Fruit fly (Drosophila melanogaster) whole organism, prepupa: ENCODE data around the gene CG43307.

ENCODE experiments used
- CG10631 ChIP-seq: fragments of 200-800 bp; sonication (Bioruptor generic); optimal IDR thresholded peaks from 2 replicates; lab custom pipeline; 2016; ENCODE audit warnings: missing biosample characterization, missing genetic modification characterization
- CG10669 ChIP-seq: fragments of 200-800 bp; sonication (Bioruptor generic); optimal IDR thresholded peaks from 3 replicates; lab custom pipeline; 2018; ENCODE audit warnings: missing biosample characterization, mild to moderate bottlenecking, missing genetic modification characterization, moderate library complexity
- CG11902 ChIP-seq: fragments of 200-800 bp; sonication (Bioruptor generic); optimal IDR thresholded peaks from 3 replicates; lab custom pipeline; 2016; ENCODE audit warnings: missing biosample characterization, missing genetic modification characterization
- CG1621 ChIP-seq: fragments of 200-800 bp; sonication (Bioruptor generic); optimal IDR thresholded peaks from 3 replicates; lab custom pipeline; 2018; ENCODE audit warnings: missing biosample characterization, mild to moderate bottlenecking, missing genetic modification characterization
- CG16779 ChIP-seq: fragments of 200-800 bp; sonication (Bioruptor generic); optimal IDR thresholded peaks from 3 replicates; lab custom pipeline; 2017; ENCODE audit warnings: missing biosample characterization, mild to moderate bottlenecking, missing genetic modification characterization
- CG31627 ChIP-seq: fragments of 200-800 bp; sonication (Bioruptor generic); optimal IDR thresholded peaks from 3 replicates; lab custom pipeline; 2016; ENCODE audit warnings: missing biosample characterization, missing genetic modification characterization
- CG32006 ChIP-seq: fragments of 200-800 bp; sonication (Bioruptor generic); optimal IDR thresholded peaks from 3 replicates; lab custom pipeline; 2017; ENCODE audit warnings: missing biosample characterization, mild to moderate bottlenecking, missing genetic modification characterization
- CG3919 ChIP-seq: fragments of 200-800 bp; sonication (Bioruptor generic); optimal IDR thresholded peaks from 3 replicates; lab custom pipeline; 2016; ENCODE audit warnings: missing biosample characterization, missing genetic modification characterization
- CG6163 ChIP-seq: fragments of 200-800 bp; sonication (Bioruptor generic); IDR thresholded peaks from 3 replicates; pipeline ENCODE4 v1.3.6; 2022; ENCODE audit warnings: missing biosample characterization, missing genetic modification characterization
- CG6276 ChIP-seq: fragments of 200-800 bp; sonication (Bioruptor generic); optimal IDR thresholded peaks from 2 replicates; lab custom pipeline; 2017; ENCODE audit warnings: missing biosample characterization, mild to moderate bottlenecking, missing genetic modification characterization
- CG6792 ChIP-seq: fragments of 200-800 bp; sonication (Bioruptor generic); optimal IDR thresholded peaks from 3 replicates; lab custom pipeline; 2016; ENCODE audit warnings: missing biosample characterization, missing genetic modification characterization
- CG6808 ChIP-seq: fragments of 200-800 bp; sonication (Bioruptor generic); optimal IDR thresholded peaks from 3 replicates; lab custom pipeline; 2017; ENCODE audit warnings: missing biosample characterization, missing genetic modification characterization, mild to moderate bottlenecking, moderate library complexity, missing genetic modification reagents
- CG6854 ChIP-seq: fragments of 200-800 bp; sonication (Bioruptor generic); optimal IDR thresholded peaks from 2 replicates; lab custom pipeline; 2017; ENCODE audit warnings: missing biosample characterization, mild to moderate bottlenecking, missing genetic modification characterization
- CG7368 ChIP-seq: fragments of 200-800 bp; sonication (Bioruptor generic); optimal IDR thresholded peaks from 3 replicates; lab custom pipeline; 2016; ENCODE audit warnings: missing biosample characterization, missing genetic modification characterization
- CG8119 ChIP-seq: fragments of 200-800 bp; sonication (Bioruptor generic); IDR thresholded peaks from 3 replicates; pipeline ENCODE4 v1.3.6; 2022; ENCODE audit warnings: missing biosample characterization, missing genetic modification characterization
- CG8319 ChIP-seq: fragments of 200-800 bp; sonication (Bioruptor generic); optimal IDR thresholded peaks from 3 replicates; lab custom pipeline; 2016; ENCODE audit warnings: missing biosample characterization, missing genetic modification characterization
- Eip78C ChIP-seq: fragments of 200-800 bp; sonication (Bioruptor generic); peaks from one replicate; lab custom pipeline; 2016; ENCODE audit warnings: missing biosample characterization, missing genetic modification characterization
- Ets96B ChIP-seq: fragments of 200-800 bp; optimal IDR thresholded peaks from 2 replicates; lab custom pipeline; 2019; ENCODE audit warnings: missing biosample characterization, mild to moderate bottlenecking, missing genetic modification characterization, moderate library complexity
- Gug ChIP-seq: fragments of 200-800 bp; sonication (Bioruptor generic); IDR thresholded peaks from 2 replicates; pipeline ENCODE4 v1.3.6; 2022; ENCODE audit warnings: missing biosample characterization, missing genetic modification characterization
- Hr39 ChIP-seq: fragments of 200-800 bp; sonication (Bioruptor generic); optimal IDR thresholded peaks from 2 replicates; lab custom pipeline; 2016; ENCODE audit warnings: missing biosample characterization, missing genetic modification characterization
- OdsH ChIP-seq: fragments of 200-800 bp; sonication (Bioruptor generic); optimal IDR thresholded peaks from 3 replicates; lab custom pipeline; 2016; ENCODE audit warnings: missing biosample characterization, missing genetic modification characterization
- Sox102F ChIP-seq: fragments of 200-800 bp; sonication (Bioruptor generic); optimal IDR thresholded peaks from 2 replicates; lab custom pipeline; 2016; ENCODE audit warnings: missing biosample characterization, mild to moderate bottlenecking, missing genetic modification characterization
- Sox14 ChIP-seq: fragments of 200-800 bp; sonication (Bioruptor generic); optimal IDR thresholded peaks from 3 replicates; lab custom pipeline; 2016; ENCODE audit warnings: missing biosample characterization, missing genetic modification characterization
- achi ChIP-seq: fragments of 200-800 bp; sonication (Bioruptor generic); optimal IDR thresholded peaks from 3 replicates; lab custom pipeline; 2016; ENCODE audit warnings: missing biosample characterization, missing genetic modification characterization
- cyc ChIP-seq: fragments of 200-800 bp; sonication (Bioruptor generic); optimal IDR thresholded peaks from 3 replicates; lab custom pipeline; 2016; ENCODE audit warnings: missing biosample characterization, missing genetic modification characterization
- dac ChIP-seq: fragments of 200-800 bp; sonication (Bioruptor generic); optimal IDR thresholded peaks from 2 replicates; lab custom pipeline; 2017; ENCODE audit warnings: missing biosample characterization, mild to moderate bottlenecking, missing genetic modification characterization
- dsx ChIP-seq: fragments of 200-800 bp; optimal IDR thresholded peaks from 3 replicates; lab custom pipeline; 2019; ENCODE audit warnings: missing biosample characterization, mild to moderate bottlenecking, missing genetic modification characterization, moderate library complexity; ENCODE audit not compliant: poor library complexity, severe bottlenecking
- eg ChIP-seq: fragments of 200-800 bp; sonication (Bioruptor generic); IDR thresholded peaks from 3 replicates; pipeline ENCODE4 v1.3.6; 2022; ENCODE audit warnings: missing biosample characterization, missing genetic modification characterization
- fd85E ChIP-seq: fragments of 200-800 bp; sonication (Bioruptor generic); optimal IDR thresholded peaks from 3 replicates; lab custom pipeline; 2016; ENCODE audit warnings: missing biosample characterization, missing genetic modification characterization
- fkh ChIP-seq: fragments of 200-800 bp; sonication (Bioruptor generic); optimal IDR thresholded peaks from 3 replicates; lab custom pipeline; 2017; ENCODE audit warnings: missing biosample characterization, mild to moderate bottlenecking, missing genetic modification characterization, moderate library complexity
- lz ChIP-seq: fragments of 200-800 bp; sonication (Bioruptor generic); optimal IDR thresholded peaks from 3 replicates; lab custom pipeline; 2016; ENCODE audit warnings: missing biosample characterization, missing genetic modification characterization
- net ChIP-seq: fragments of 200-800 bp; sonication (Bioruptor generic); optimal IDR thresholded peaks from 3 replicates; lab custom pipeline; 2016; ENCODE audit warnings: missing biosample characterization, missing genetic modification characterization
- pdm3 ChIP-seq: fragments of 200-800 bp; sonication (Bioruptor generic); optimal IDR thresholded peaks from 3 replicates; lab custom pipeline; 2016; ENCODE audit warnings: missing biosample characterization, missing genetic modification characterization
- salr ChIP-seq, 2 experiments: fragments of 200-800 bp; sonication (Bioruptor generic); optimal IDR thresholded peaks; 3 replicates each; lab custom pipeline; 2016 to 2018; ENCODE audit warnings: missing biosample characterization in 2 of 2, missing genetic modification characterization in 2 of 2, mild to moderate bottlenecking in 1 of 2
- spab ChIP-seq: fragments of 200-800 bp; sonication (Bioruptor generic); optimal IDR thresholded peaks from 2 replicates; lab custom pipeline; 2017; ENCODE audit warnings: missing biosample characterization, mild to moderate bottlenecking, missing genetic modification characterization, missing genetic modification reagents
- ss ChIP-seq, 2 experiments: fragments of 200-800 bp; sonication (Bioruptor generic); optimal IDR thresholded peaks; 2 replicates in 1 of 2; 3 replicates in 1 of 2; lab custom pipeline; 2017 to 2018; ENCODE audit warnings: mild to moderate bottlenecking in 2 of 2, missing biosample characterization in 2 of 2, missing genetic modification characterization in 2 of 2, moderate library complexity in 1 of 2
- vri ChIP-seq: fragments of 200-800 bp; sonication (Bioruptor generic); optimal IDR thresholded peaks from 3 replicates; lab custom pipeline; 2016; ENCODE audit warnings: missing biosample characterization, mild to moderate bottlenecking, missing genetic modification characterization

Gene CG43307

dm6 chr2L:5798629-5799028, 12.7 kb upstream of the CG43307 start:
- TF ChIP-seq dac (GFP tag; lab: Kevin White, UChicago) (no peak), Eip78C (GFP tag; lab: Kevin White, UChicago) (no peak), spab (no peak), lz (no peak), CG7368 (GFP tag; lab: Kevin White, UChicago) (no peak), CG11902 (GFP tag; lab: Kevin White, UChicago) (no peak), CG6163 (GFP tag; lab: Robert Waterston, UW) (no peak), Gug (GFP tag; lab: Robert Waterston, UW) (no peak), salr (GFP tag; optimal IDR thresholded peaks at IDR 0.05; lab: Kevin White, UChicago) (no peak), CG8119 (GFP tag; lab: Robert Waterston, UW) (no peak), ss (GFP tag; optimal IDR thresholded peaks at IDR 0.05; lab: Kevin White, UChicago) (no peak)

dm6 chr2L:5799435-5800387, 11.7 kb upstream of the CG43307 start, which contains the start of gene CG9171:
CG9171 (minus strand) TSS chr2L:5800253.
- TF ChIP-seq CG6808 (GFP tag; lab: Kevin White, UChicago) = peak; percentile 32
- peak; percentile 45 for TF ChIP-seq CG32006 (GFP tag; lab: Kevin White, UChicago)
- TF ChIP-seq CG8119 (GFP tag; lab: Robert Waterston, UW) = peak; percentile 44; the same call in 2 of the 3 replicates
- no peak for TF ChIP-seq vri (GFP tag; lab: Kevin White, UChicago)
- peak; percentile 16 for TF ChIP-seq CG31627 (GFP tag; lab: Kevin White, UChicago)
- peak; percentile 70 for TF ChIP-seq fkh (GFP tag; lab: Kevin White, UChicago)
- peak; percentile 50 for TF ChIP-seq CG6854 (GFP tag; lab: Kevin White, UChicago)
- peak in 1 of 2 experiments; percentile 29 for TF ChIP-seq salr (GFP tag; optimal IDR thresholded peaks at IDR 0.05; lab: Kevin White, UChicago)
- TF ChIP-seq CG3919 (GFP tag; lab: Kevin White, UChicago) = peak; percentile 24
- peak; percentile 64; the same call in 2 of the 3 replicates for TF ChIP-seq CG6163 (GFP tag; lab: Robert Waterston, UW)
- TF ChIP-seq CG10631 = no peak
- peak; percentile 32 for TF ChIP-seq CG8319
- TF ChIP-seq CG6792 (GFP tag; lab: Kevin White, UChicago) = peak; percentile 6
- TF ChIP-seq Sox14 (GFP tag; lab: Kevin White, UChicago) = no peak
- TF ChIP-seq CG11902 (GFP tag; lab: Kevin White, UChicago) = no peak
- TF ChIP-seq spab = peak; percentile 40
- peak; percentile 2 for TF ChIP-seq CG10669 (GFP tag; lab: Kevin White, UChicago)
- peak; percentile 24 for TF ChIP-seq achi
- TF ChIP-seq fd85E (GFP tag; lab: Kevin White, UChicago) = no peak
- peak; percentile 20 for TF ChIP-seq pdm3 (GFP tag; lab: Kevin White, UChicago)
- TF ChIP-seq dsx (GFP tag; lab: Kevin White, UChicago) = peak; percentile 94
- TF ChIP-seq CG16779 (tag; lab: Kevin White, UChicago) = peak; percentile 23
- TF ChIP-seq cyc (GFP tag; lab: Kevin White, UChicago) = no peak
- TF ChIP-seq Sox102F (GFP tag; lab: Kevin White, UChicago) = no peak
- TF ChIP-seq eg (GFP tag; lab: Robert Waterston, UW) = peak; percentile 51
- TF ChIP-seq Eip78C (GFP tag; lab: Kevin White, UChicago) = peak; percentile 80
- peak; percentile 45 for TF ChIP-seq CG1621
- TF ChIP-seq OdsH (GFP tag; lab: Kevin White, UChicago) = peak; percentile 10
- TF ChIP-seq CG6276 (GFP tag; lab: Kevin White, UChicago) = peak; percentile 76
- no peak for TF ChIP-seq Hr39 (GFP tag; lab: Kevin White, UChicago)
- peak; percentile 50 to 59 for TF ChIP-seq ss (GFP tag; optimal IDR thresholded peaks at IDR 0.05; lab: Kevin White, UChicago)
- peak; percentile 9; the same call in 1 of the 2 replicates for TF ChIP-seq Gug (GFP tag; lab: Robert Waterston, UW)
- peak; percentile 22 for TF ChIP-seq net (GFP tag; lab: Kevin White, UChicago)
- peak; percentile 21 for TF ChIP-seq Ets96B (tag; lab: Kevin White, UChicago)
